Worm (Caenorhabditis elegans) whole organism, L2 larva: ENCODE measurements around the gene egl-15.

Experiments
- alr-1 ChIP-seq: fragments of 150-350 bp; optimal IDR thresholded peaks from 2 replicates; lab custom pipeline; 2014; ENCODE audit warnings: missing biosample characterization, missing genetic modification characterization
- blmp-1 ChIP-seq: sonication (generic microtip); optimal IDR thresholded peaks from 2 replicates; lab custom pipeline; 2017; ENCODE audit warnings: missing genetic modification characterization, mild to moderate bottlenecking, missing compliant biosample characterization, antibody characterized with exemption, moderate library complexity; ENCODE audit not compliant: insufficient read depth
- ceh-16 ChIP-seq: fragments of 150-350 bp; optimal IDR thresholded peaks from 2 replicates; lab custom pipeline; 2014; ENCODE audit warnings: missing biosample characterization, missing genetic modification characterization
- egl-27 ChIP-seq: sonication (generic microtip); optimal IDR thresholded peaks from 3 replicates; lab custom pipeline; 2017; ENCODE audit warnings: missing biosample characterization, missing genetic modification reagents, missing genetic modification characterization
- elt-1 ChIP-seq: fragments of 150-350 bp; optimal IDR thresholded peaks from 2 replicates; lab custom pipeline; 2014; ENCODE audit warnings: missing biosample characterization, missing genetic modification characterization
- gmeb-1 ChIP-seq: fragments of 150-350 bp; optimal IDR thresholded peaks from 2 replicates; lab custom pipeline; 2014; ENCODE audit warnings: missing biosample characterization, missing genetic modification characterization
- nhr-11 ChIP-seq: fragments of 150-350 bp; optimal IDR thresholded peaks from 2 replicates; lab custom pipeline; 2014; ENCODE audit warnings: missing biosample characterization, missing genetic modification characterization
- nhr-237 ChIP-seq: fragments of 150-350 bp; optimal IDR thresholded peaks from 2 replicates; lab custom pipeline; 2014; ENCODE audit warnings: missing biosample characterization, missing genetic modification characterization
- sma-3 ChIP-seq: sonication (generic microtip); optimal IDR thresholded peaks from 2 replicates; lab custom pipeline; 2016; ENCODE audit warnings: missing genetic modification reagents, missing genetic modification characterization, missing compliant biosample characterization
- unc-62 ChIP-seq: fragments of 150-350 bp; optimal IDR thresholded peaks from 2 replicates; lab custom pipeline; 2014; ENCODE audit warnings: missing biosample characterization, missing genetic modification reagents, missing genetic modification characterization

DNA sequence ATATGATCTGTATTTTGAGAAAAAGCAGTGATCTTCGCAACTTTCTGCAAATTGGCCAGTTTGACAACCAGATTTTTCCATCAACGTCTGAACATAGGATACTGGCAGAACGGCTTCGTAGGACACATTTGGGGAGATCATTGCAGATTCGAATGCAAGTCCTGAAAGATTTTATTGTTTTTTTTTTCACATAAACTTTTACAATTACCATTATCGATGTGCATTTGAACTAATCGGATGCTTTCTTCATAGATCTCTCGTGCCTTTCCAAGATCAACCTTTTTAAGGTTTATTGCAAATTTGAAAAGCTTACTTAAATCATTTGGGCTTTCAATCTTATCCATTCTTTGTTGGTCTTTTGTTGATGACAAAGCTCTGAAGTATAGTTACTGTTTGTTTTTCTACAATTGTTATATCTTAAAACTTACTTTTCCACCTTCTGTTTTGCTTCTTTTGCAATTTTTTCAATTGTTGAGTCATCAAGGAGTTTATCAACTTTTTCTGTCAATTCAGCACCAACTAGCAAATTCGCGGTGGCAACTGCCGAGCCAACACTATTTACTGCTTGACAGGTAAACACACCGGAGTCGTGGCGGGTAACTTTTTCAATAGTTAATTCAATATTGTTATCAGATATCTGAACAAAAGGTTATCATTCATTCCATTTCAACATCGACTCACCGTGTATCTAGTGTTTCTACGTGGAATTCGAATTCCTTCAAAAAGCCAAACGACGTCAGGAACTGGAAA, 39.6 kb upstream of the egl-15 start:
- TF ChIP-seq nhr-237 (tag; lab: Kevin White, UChicago), result no peak
- TF ChIP-seq ceh-16 (tag; lab: Kevin White, UChicago), result no peak
- no peak for TF ChIP-seq egl-27 (tag; lab: Kevin White, UChicago)
- TF ChIP-seq gmeb-1, result no peak
- TF ChIP-seq elt-1 (tag; lab: Kevin White, UChicago), result no peak
- TF ChIP-seq sma-3 (GFP tag; lab: Kevin White, UChicago), result no peak
- no peak for TF ChIP-seq unc-62 (GFP tag; lab: Kevin White, UChicago)
- TF ChIP-seq blmp-1 (tag; lab: Kevin White, UChicago), result no peak
- no peak for TF ChIP-seq nhr-11
- TF ChIP-seq alr-1, result no peak
